Worm (Caenorhabditis elegans): ENCODE measurements around the gene cki-2.

cki-2 gene

DNA sequence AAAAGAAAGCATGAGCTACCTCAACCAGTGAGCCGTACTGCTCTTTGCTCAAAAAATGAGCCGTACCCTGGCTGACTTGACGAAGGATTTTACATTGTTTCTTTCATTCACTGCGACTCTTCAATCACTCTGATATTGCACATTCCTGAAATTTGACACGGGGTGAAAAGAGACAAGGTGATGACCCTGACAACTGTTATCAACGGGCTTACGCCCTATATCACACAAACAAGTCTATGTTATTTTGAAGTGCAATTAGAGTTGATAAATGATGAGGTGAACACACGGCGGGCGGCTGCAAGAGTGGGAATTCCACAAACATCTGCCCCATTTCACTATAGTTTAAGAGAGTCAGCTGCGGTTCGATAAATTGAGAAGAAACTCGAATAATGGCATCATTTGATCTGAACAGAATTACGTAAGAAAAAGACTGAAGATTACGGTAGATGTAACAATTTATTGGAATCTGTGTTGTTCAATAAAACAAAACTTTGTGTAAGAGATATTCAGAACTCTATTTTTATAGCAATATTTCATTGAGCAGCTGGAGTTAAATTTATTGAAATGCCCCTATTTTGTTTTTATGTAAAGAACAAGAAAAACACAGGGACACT lies 20.4 kb downstream of the cki-2 start (continued):
- TF ChIP-seq sup-37 (GFP tag; optimal IDR thresholded peaks at IDR 0.05) (peak; percentile 30), ceh-88 (GFP tag; IDR thresholded peaks at IDR 0.05) (no peak), lin-39 (tag; optimal IDR thresholded peaks at IDR 0.05) (peak; percentile 88), efl-1 (optimal IDR thresholded peaks at IDR 0.05) (peak in 1 of 2 experiments; percentile 19), efl-1 (GFP tag; optimal IDR thresholded peaks at IDR 0.05 in 1 of 2) (no peak), nhr-84 (tag; optimal IDR thresholded peaks at IDR 0.05) (no peak), snpc-4 (tag; optimal IDR thresholded peaks at IDR 0.05) (no peak), C16A3.4 (tag; optimal IDR thresholded peaks at IDR 0.05) (peak; percentile 29), nhr-85 (tag) (peak; percentile 36), snu-23 (GFP tag; optimal IDR thresholded peaks at IDR 0.05) (peak; percentile 63), hlh-17 (GFP tag; optimal IDR thresholded peaks at IDR 0.05; ENCODE audit: borderline replicate concordance) (no peak), rnt-1 (tag; optimal IDR thresholded peaks at IDR 0.05) (peak; percentile 89), F16B12.6 (tag; optimal IDR thresholded peaks at IDR 0.05) (no peak), mab-9 (GFP tag; IDR thresholded peaks at IDR 0.05) (no peak), sox-4 (tag; optimal IDR thresholded peaks at IDR 0.05) (no peak), ceh-8 (GFP tag; optimal IDR thresholded peaks at IDR 0.05) (no peak), egl-13 (tag; optimal IDR thresholded peaks at IDR 0.05) (no peak), grh-1 (GFP tag; IDR thresholded peaks at IDR 0.05) (no peak), aly-2 (tag; optimal IDR thresholded peaks at IDR 0.05) (no peak), fkh-10 (GFP tag; optimal IDR thresholded peaks at IDR 0.05) (no peak), nhr-237 (tag; optimal IDR thresholded peaks at IDR 0.05) (no peak), skn-1 (tag; optimal IDR thresholded peaks at IDR 0.05) (no peak), ets-5 (GFP tag; IDR thresholded peaks at IDR 0.05) (no peak), unc-98 (GFP tag; IDR thresholded peaks at IDR 0.05) (peak; percentile 60), nhr-90 (tag; optimal IDR thresholded peaks at IDR 0.05; ENCODE audit: poor library complexity) (no peak), elt-2 (tag; optimal IDR thresholded peaks at IDR 0.05) (no peak), nhr-20 (tag; optimal IDR thresholded peaks at IDR 0.05) (peak; percentile 84), ceh-90 (tag; optimal IDR thresholded peaks at IDR 0.05) (no peak), aha-1 (tag; optimal IDR thresholded peaks at IDR 0.05) (no peak), vab-15 (tag; optimal IDR thresholded peaks at IDR 0.05) (peak; percentile 27), elt-3 (tag; optimal IDR thresholded peaks at IDR 0.05) (no peak), lin-14 (GFP tag; optimal IDR thresholded peaks at IDR 0.05) (peak; percentile 91)

DNA sequence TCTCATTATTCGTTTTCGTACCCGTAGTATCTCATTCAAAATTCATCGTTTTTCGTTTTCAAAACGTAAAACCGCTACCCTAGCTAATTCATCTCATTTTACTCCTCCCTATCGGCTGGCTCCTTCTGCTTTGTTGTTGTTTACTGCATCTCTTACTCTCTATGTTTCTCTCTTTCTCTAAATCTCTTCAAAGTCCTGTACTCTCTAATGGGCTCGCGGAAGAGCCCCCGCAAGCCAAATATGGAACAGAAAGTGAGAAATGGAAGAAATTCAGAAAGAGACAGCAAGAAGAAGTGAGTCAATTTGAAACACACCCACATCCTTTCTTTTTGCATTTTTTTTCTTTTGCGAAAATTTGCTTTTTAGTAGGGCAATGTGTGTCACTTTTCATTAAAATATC lies 22.4 kb downstream of the cki-2 start:
- TF ChIP-seq unc-62 (GFP tag; optimal IDR thresholded peaks at IDR 0.05) (peak; percentile 17), ceh-8 (GFP tag; optimal IDR thresholded peaks at IDR 0.05) (no peak), lin-14 (GFP tag; optimal IDR thresholded peaks at IDR 0.05) (peak; percentile 83), unc-86 (tag; optimal IDR thresholded peaks at IDR 0.05) (no peak), mdl-1 (tag; optimal IDR thresholded peaks at IDR 0.05) (no peak), elt-3 (tag; optimal IDR thresholded peaks at IDR 0.05) (no peak), ztf-4 (tag; optimal IDR thresholded peaks at IDR 0.05) (no peak), swsn-7 (tag; optimal IDR thresholded peaks at IDR 0.05) (peak; percentile 3), ceh-82 (tag; optimal IDR thresholded peaks at IDR 0.05) (peak in 1 of 3 experiments; percentile 28), egl-27 (tag; optimal IDR thresholded peaks at IDR 0.05) (no peak), nhr-12 (tag; optimal IDR thresholded peaks at IDR 0.05) (no peak), nhr-71 (tag; optimal IDR thresholded peaks at IDR 0.05) (peak; percentile 20), hpl-2 (GFP tag; optimal IDR thresholded peaks at IDR 0.05) (no peak), nhr-47 (tag; optimal IDR thresholded peaks at IDR 0.05) (peak; percentile 29), tlp-1 (tag; optimal IDR thresholded peaks at IDR 0.05) (no peak), rnt-1 (tag; optimal IDR thresholded peaks at IDR 0.05) (peak; percentile 10), efl-1 (optimal IDR thresholded peaks at IDR 0.05) (peak; percentile 9 to 28), efl-1 (GFP tag; optimal IDR thresholded peaks at IDR 0.05 in 1 of 2) (peak in 1 of 2 experiments; percentile 13), lsy-2 (tag; optimal IDR thresholded peaks at IDR 0.05) (peak; percentile 2 to 22), nhr-85 (tag) (peak; percentile 33)

All from whole organism, L1 larva.